Worm (Caenorhabditis elegans) whole organism, dauer: Measurements from ENCODE around the gene clec-251.

Source experiments
- unc-62 ChIP-seq: sonication (generic microtip); optimal IDR thresholded peaks from 2 replicates; lab custom pipeline; 2017; ENCODE audit warnings: missing biosample characterization, missing genetic modification reagents, missing genetic modification characterization

The clec-251 gene

DNA sequence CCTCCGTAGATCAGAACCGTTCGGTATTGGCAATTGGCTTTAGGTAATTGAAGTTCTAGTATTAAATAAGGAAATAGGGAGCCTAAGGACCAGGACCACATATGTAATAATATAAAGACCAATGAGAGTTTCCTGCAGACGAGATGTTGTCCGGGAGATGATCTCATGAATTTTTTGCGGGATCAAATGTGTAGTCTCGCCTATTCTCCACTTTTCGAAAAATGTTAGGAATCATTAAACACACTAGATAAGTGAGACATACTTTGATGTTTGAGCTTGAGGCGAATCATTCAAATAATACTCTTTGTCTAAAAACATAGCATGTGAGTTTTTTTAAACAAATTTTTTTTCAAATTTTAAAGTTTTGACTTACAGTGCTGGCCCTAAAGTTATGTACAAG lies 6.2 kb upstream of the clec-251 start, which contains the start of gene F11D11.6:
Gene F11D11.6, minus strand, starts transcription at position 101 of the 400 bp plus-strand sequence.
- no peak for TF ChIP-seq unc-62 (GFP tag; lab: Kevin White, UChicago)

DNA sequence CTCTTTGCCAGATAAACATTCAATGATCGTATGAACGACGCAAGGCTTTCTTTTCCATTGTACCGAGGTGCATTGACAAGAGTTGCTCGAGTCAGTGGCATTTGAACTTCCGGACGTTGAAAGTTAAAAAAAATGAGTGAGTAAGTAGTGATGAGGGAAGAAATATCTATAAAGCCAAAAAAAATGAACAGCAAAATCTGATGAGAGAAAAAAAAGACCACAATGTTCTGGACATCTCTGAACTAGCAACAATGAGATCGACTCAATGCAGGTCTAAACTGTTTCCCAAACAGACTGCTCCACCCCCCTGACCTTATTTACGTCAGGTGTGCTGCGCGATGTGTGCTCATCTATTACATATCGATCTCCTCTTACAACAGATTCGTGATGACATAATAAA lies 3.7 kb upstream of the clec-251 start, which contains the start of the genes F11D11.21 and F11D11.12:
Gene F11D11.21, minus strand, starts transcription at position 101 of the 400 bp plus-strand sequence.
Gene F11D11.12, minus strand, starts transcription at position 238 of the 400 bp plus-strand sequence.
- no peak for TF ChIP-seq unc-62 (GFP tag; lab: Kevin White, UChicago)

DNA sequence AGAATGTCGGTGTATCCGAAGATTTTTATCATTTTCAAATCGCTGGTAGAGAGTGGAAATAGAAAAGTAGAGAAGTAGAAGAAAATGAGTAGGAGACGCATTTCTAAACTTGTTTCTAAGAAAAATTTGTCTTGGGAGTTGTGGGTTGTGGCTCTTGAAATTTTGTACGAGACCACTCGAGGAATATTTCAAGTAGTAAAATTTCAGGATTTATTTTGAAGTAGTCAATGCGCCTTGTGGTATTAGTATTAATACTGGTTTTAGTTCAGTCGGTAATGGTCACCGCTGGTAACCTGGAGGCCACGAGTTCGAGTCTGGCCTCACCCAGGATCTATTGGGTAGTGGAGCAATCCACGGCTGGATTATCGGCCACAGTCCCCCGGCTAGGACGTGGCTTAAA lies 1.9 kb upstream of the clec-251 start, which contains the start of gene clec-252:
Gene clec-252, minus strand, starts transcription at position 101 of the 400 bp plus-strand sequence.
- no peak for TF ChIP-seq unc-62 (GFP tag; lab: Kevin White, UChicago)

DNA sequence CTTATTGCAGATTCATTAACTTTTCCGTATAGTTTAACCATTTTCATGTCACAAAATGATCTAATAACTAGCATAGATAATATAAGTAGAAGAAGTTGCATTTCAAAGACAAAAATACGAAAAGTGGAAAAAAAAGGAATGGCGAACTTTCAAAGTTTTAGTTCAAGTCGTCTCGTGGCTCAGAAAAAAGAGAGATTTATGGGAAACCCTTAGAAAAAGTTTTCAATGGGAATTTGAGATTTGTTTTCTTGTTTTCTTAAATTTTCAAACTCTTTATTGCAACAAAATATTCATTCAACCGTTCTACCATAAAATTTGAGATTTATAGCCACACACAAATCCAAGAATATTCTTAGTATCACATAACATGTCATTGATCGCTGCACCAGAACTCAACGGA lies 4.7 kb downstream of the clec-251 start, which contains the start of gene clec-250:
Gene clec-250, minus strand, starts transcription at position 101 of the 400 bp plus-strand sequence.
- TF ChIP-seq unc-62 (GFP tag; lab: Kevin White, UChicago), result no peak

DNA sequence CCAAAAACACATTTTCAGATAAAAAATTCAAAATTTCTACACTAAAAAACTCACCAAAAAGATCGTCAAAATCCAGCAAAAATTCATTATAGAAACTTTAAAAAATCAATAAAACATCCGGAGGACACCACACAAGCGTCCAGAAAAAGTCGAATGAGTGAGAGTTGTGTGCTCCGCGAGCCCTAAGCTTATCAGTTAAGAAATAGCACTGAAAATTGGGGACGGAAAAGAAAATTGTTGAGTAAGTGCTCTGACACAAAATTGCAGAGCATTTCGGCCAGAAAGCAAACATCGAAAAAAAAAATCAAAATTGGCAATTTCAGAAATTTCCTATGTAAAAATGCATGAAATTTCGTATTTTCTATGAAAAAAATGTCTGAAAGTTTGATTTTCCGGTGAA lies 9.1 kb downstream of the clec-251 start:
- TF ChIP-seq unc-62 (GFP tag; lab: Kevin White, UChicago), result no peak

DNA sequence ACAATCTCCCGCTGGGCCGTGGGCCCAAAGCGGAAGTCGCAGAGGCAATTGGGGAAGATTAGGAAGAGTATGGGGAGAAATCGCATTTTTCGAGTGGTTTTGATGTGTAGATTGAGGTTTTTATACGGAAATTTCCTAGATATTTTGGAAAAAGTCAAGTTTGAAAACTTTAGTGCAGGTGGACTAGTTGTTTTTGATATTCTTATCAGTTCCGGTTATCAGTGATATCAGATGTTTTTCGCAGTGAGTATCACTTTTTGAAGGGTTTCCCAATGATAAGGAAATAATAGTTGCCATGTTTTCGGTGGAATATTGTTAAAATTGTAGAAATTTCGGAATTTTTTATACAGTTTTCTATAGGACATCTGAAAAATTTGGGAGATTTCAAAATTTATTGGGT lies 12.4 kb downstream of the clec-251 start, which contains the start of gene scl-20:
Gene scl-20, minus strand, starts transcription at position 101 of the 400 bp plus-strand sequence.
- no peak for TF ChIP-seq unc-62 (GFP tag; lab: Kevin White, UChicago)

DNA sequence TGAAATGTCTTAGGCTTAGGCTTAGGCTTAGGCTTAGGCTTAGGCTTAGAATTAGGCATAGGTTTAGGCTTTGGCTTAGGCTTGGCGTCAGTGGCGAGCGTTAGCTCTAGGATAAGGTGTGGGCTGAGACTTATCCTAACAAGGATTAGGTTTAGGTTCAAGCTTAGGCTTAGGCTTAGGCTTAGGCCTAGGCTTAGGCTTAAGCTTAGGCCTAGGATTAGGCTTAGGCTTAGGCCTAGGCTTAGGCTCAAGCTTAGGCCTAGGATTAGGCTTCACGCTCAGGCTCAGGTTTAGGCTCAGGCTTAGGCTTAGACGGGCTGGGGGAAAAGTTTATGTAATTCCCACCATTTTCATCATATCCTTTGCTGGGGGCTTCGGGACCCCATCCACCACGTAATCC lies 12.8 kb downstream of the clec-251 start:
- TF ChIP-seq unc-62 (GFP tag; lab: Kevin White, UChicago), result no peak

DNA sequence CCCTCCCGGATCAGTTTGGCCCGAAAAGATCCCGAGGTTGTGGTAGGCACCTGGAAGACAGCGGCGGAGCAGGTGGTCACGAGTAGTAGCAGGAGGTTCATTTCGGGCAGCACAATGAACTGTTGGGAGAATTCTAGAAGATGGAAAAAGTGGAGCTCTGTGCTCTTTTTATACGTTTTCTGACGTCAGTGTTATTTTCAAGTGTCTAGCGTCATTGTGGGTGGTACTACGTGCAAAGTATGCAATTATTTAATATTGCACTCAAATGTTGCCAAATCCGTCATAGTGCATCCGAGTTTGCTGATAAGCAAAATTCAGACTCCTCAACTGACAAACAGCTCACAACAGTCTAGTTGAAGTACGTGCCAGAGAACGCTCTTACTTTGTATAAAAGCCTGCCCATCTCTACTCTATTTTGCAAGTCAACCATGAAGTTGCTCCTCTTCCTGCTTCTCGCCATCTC lies 15.2 kb downstream of the clec-251 start, which contains the start of the genes asp-18 and scl-19:
Gene asp-18, minus strand, starts transcription at position 101 of the 463 bp plus-strand sequence.
Gene scl-19, plus strand, starts transcription at position 413 of the 463 bp plus-strand sequence.
- TF ChIP-seq unc-62 (GFP tag; lab: Kevin White, UChicago), result no peak

DNA sequence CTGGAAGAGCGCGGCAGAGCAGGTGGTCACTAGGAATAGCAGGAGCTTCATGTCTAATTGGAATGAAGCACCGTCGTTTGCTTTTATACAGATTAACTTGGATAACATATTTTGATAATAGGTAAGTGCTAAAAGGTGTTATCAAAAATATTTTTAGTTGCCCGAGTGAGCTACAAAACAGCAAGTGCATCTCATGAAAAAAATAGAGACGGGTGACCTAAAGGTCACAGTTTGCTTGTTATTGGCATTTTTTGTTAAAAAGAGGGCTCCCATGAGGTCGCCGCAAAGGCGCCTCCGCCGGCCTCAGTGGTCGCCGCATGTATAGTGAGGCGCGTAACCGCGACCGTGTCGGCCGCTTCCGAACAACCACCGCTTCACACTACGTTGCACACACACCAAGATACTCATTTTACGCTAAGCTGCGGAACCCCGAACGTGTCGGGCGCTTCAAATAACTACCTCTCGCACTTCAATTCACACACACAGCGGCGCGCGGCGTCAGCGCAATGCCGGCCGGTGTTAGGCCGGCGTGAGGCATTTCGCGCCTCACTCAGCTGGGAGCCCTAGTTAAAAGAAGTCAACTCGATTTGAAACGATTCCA lies 17.4 kb downstream of the clec-251 start, which contains the start of gene asp-19:
Gene asp-19, minus strand, starts transcription at position 51 of the 601 bp plus-strand sequence.
- no peak for TF ChIP-seq unc-62 (GFP tag; lab: Kevin White, UChicago)

DNA sequence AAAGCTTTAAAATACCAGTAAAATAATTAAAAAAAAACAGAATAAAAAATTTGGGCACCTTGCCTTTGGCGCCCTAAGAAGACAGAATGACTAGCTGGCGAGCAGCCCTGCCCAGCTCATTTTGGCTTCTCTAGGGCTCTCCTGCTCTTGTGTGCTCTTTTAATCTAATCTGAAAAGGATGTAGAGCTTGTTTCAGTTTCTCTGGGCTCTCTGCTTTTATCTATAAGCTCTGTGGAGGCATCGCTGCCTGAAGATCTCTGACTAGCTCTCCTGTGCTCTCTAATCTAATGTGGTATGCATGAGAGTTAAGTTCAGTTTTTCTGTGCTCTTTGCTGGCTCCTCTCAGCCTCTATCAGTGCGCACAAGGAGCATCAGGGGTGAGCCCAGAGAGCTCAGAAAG lies 20.9 kb downstream of the clec-251 start:
- TF ChIP-seq unc-62 (GFP tag; lab: Kevin White, UChicago), result no peak

DNA sequence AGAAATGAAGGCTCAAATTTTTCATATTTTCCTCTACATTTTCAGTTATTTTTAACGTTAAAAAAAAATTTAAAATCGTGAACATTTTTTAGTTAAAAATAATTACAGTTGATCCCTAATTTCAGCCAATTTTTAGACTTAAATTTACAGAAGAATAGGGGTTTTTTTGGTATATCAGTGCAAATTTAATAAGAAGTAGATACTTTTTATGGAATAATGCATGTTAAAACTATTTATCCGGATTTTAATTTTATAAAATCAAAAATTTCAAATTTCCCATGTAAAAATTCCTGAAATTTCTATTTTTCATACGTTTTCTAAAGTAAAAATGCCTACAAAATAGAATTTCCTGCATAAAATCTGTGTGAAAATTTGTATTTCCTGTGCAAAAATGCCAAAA lies 22.7 kb downstream of the clec-251 start:
- TF ChIP-seq unc-62 (GFP tag; lab: Kevin White, UChicago), result no peak

DNA sequence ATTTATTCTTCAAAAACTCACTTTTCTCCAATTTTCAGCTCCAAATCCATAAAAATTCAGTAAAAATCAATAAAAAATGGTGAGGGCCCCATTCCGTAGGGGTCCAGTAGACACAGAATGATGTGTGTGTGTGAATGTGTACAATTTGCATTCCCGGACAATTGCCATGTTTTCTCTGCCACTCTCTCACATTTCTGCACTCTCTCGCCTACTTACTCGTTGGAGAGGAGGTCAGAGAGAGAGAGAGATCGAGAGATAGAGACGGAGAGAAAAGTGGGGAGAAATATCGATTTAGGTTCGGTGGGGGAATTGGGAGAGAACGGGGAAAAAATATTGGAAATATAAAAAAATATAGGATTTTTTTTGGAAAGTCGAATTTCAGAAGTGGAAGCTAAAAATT lies 23.2 kb downstream of the clec-251 start:
- no peak for TF ChIP-seq unc-62 (GFP tag; lab: Kevin White, UChicago)

DNA sequence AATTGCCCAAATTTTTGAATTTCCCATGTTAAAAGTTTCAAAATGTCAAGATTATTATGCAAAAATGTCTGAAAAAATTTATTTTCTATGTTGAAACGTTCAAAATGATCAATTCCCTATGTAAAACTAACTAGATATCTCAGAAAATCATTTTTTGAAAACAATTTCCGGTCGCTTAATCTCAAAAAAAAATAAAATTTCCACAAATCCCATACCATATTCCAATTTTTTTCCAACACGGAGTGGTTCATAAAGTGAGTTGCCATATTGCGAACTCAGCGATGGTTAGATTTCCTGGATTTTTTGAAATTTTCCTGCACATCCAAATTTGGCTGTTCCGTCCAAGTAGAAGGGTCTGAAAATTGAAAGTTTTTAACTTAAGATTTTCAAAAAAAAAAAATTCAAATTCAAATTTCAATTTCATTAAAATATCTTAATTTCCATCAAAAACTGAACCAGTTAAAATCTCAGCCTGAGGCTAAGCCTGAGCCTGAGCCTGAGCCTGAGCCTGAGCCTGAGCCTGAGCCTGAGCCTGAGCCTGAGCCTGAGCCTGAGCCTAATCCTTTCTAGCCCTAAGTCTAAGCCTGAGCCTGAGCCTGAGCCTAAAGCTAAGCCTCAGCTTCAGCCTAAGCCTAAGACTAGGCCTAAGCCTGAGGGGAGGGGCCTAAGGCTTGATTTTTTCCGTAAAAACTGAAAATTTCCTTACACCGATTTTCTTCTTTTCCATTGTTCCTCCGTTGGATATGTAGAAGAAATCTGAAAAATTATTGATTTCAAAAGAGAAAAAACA lies 24.1 kb downstream of the clec-251 start:
- TF ChIP-seq unc-62 (GFP tag; lab: Kevin White, UChicago), result no peak

DNA sequence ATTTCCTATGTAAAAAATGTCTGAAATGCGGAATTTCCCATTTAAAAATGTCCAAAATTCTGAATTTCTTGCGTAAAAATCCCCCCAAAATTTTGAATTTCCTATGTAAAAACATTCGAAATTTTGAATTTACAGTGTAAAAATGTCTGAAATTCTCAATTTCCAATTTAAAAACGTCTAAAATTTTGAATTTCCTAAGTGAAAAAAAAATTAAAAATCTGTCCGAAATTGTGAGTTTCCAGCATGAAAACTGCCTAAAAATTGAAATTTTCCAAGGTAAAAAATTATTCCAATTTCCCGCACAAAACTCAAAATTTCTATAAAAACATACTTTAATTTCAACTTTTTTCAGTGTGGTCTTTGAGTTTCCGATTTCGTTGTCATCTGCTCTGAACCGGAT lies 24.9 kb downstream of the clec-251 start:
- TF ChIP-seq unc-62 (GFP tag; lab: Kevin White, UChicago), result no peak

DNA sequence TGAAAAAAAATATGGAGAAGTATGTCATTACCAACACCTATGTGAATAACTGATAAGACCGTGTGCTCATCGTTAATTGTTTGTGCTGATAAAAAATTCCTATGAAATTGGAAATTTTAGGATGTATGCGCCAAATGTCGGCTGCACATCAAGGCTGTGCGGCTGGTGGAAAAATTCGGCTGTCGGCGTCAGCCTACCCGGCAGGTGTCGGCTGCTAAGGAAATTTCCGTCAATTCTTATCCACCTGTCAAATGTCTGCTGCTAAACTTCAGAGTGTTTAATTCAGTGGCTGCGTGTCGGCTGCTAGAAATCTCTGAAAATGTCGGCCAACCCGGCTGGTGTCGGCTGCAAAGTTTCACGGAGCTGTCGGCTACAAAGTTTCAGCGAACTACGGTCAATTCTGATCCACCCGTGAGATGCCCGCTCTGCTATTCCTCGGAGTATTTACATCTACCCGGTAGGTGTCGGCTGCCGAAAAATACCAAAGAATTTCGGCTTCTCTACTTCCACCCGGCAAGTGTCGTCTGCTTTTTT lies 26.8 kb downstream of the clec-251 start, which contains the start of gene Y17D7C.2:
Gene Y17D7C.2, minus strand, starts transcription at position 32 of the 534 bp plus-strand sequence.
- TF ChIP-seq unc-62 (GFP tag; lab: Kevin White, UChicago), result no peak
